Worm (Caenorhabditis elegans): Measurements from ENCODE around the gene T19H12.6.

T19H12.6 gene

DNA sequence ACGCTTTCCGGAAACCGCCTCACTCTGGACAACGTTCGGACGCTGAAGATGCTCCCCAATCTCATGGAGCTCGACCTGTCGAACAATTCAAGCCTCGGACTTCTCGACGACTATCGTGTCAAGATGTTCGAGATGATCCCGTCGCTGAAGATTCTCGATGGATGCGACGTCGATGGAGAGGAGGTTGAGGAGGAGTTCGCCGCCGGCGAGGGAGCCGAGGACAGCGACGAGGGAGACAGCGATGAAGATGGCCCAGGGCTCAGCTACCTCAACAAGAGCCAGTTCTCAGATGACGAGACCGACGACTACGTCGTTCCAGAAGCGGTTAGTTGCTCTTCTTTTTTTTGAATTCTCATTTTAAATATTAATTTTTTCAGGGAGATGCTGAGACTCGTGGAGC is 13.3 kb upstream of the T19H12.6 start:
- TF ChIP-seq hlh-17 (GFP tag; optimal IDR thresholded peaks at IDR 0.05; ENCODE audit: borderline replicate concordance) (no peak), hlh-4 (tag; optimal IDR thresholded peaks at IDR 0.05) (no peak), alr-1 (tag; optimal IDR thresholded peaks at IDR 0.05; ENCODE audit: borderline replicate concordance) (no peak), efl-1 (optimal IDR thresholded peaks at IDR 0.05) (no peak), efl-1 (GFP tag; optimal IDR thresholded peaks at IDR 0.05 in 1 of 2) (peak in 1 of 2 experiments; percentile 15), snpc-4 (tag; optimal IDR thresholded peaks at IDR 0.05) (no peak), hpl-2 (GFP tag; optimal IDR thresholded peaks at IDR 0.05) (no peak), nhr-20 (tag; optimal IDR thresholded peaks at IDR 0.05) (no peak), zag-1 (tag; optimal IDR thresholded peaks at IDR 0.05) (no peak)

ce11 chrV:4889976-4890479 is 12.5 kb upstream of the T19H12.6 start, which contains the start of gene T19H12.2:
Gene T19H12.2, plus strand, starts transcription at chrV:4890429.
- TF ChIP-seq sptf-1 (tag; optimal IDR thresholded peaks at IDR 0.05): no peak
- no peak for TF ChIP-seq swsn-7 (tag; optimal IDR thresholded peaks at IDR 0.05)
- TF ChIP-seq Y116A8C.19 (tag; optimal IDR thresholded peaks at IDR 0.05; ENCODE audit: borderline replicate concordance): no peak
- no peak for TF ChIP-seq nhr-19 (GFP tag; conservative IDR thresholded peaks at IDR 0.05)
- no peak for TF ChIP-seq fkh-10 (GFP tag; optimal IDR thresholded peaks at IDR 0.05)
- peak; percentile 22 for TF ChIP-seq blmp-1 (tag; optimal IDR thresholded peaks at IDR 0.05)
- no peak for TF ChIP-seq F16B12.6 (tag; optimal IDR thresholded peaks at IDR 0.05)
- TF ChIP-seq jun-1 (tag; optimal IDR thresholded peaks at IDR 0.05): no peak
- TF ChIP-seq lin-13 (GFP tag; optimal IDR thresholded peaks at IDR 0.05): no peak
- peak in 1 of 2 experiments; percentile 57 for TF ChIP-seq lsy-2 (tag; optimal IDR thresholded peaks at IDR 0.05)
- no peak for TF ChIP-seq grh-1 (GFP tag; IDR thresholded peaks at IDR 0.05)

ce11 chrV:4889477-4889876 is 12.0 kb upstream of the T19H12.6 start, which contains the start of gene ugt-12:
Gene ugt-12, minus strand, starts transcription at chrV:4889629.
- peak; percentile 26 for TF ChIP-seq snu-23 (GFP tag; optimal IDR thresholded peaks at IDR 0.05)
- peak; percentile 49 for TF ChIP-seq elt-2 (tag; optimal IDR thresholded peaks at IDR 0.05)
- TF ChIP-seq pax-3 (tag; optimal IDR thresholded peaks at IDR 0.05): no peak
- no peak for TF ChIP-seq hlh-4 (tag; optimal IDR thresholded peaks at IDR 0.05)
- peak; percentile 52 for TF ChIP-seq nhr-20 (tag; optimal IDR thresholded peaks at IDR 0.05)
- TF ChIP-seq lin-14 (GFP tag; optimal IDR thresholded peaks at IDR 0.05): peak; percentile 61
- peak in 1 of 2 experiments; percentile 34 for TF ChIP-seq lin-35 (GFP tag; optimal IDR thresholded peaks at IDR 0.05)
- TF ChIP-seq nhr-85 (tag): peak; percentile 74
- peak; percentile 48 for TF ChIP-seq nhr-71 (tag; optimal IDR thresholded peaks at IDR 0.05)
- peak in 2 of 6 experiments; percentile 10 to 37 for TF ChIP-seq elt-3 (tag; optimal IDR thresholded peaks at IDR 0.05)
- no peak for TF ChIP-seq lsy-2 (tag; optimal IDR thresholded peaks at IDR 0.05)
- no peak for TF ChIP-seq fkh-8 (tag; optimal IDR thresholded peaks at IDR 0.05)
- TF ChIP-seq nhr-47 (tag; optimal IDR thresholded peaks at IDR 0.05): no peak
- TF ChIP-seq sptf-1 (tag; optimal IDR thresholded peaks at IDR 0.05): no peak
- TF ChIP-seq nhr-237 (tag; optimal IDR thresholded peaks at IDR 0.05): no peak
- TF ChIP-seq hlh-17 (GFP tag; optimal IDR thresholded peaks at IDR 0.05; ENCODE audit: borderline replicate concordance): no peak
- no peak for TF ChIP-seq Y116A8C.19 (tag; optimal IDR thresholded peaks at IDR 0.05; ENCODE audit: borderline replicate concordance)
- no peak for TF ChIP-seq pag-3 (tag; optimal IDR thresholded peaks at IDR 0.05; ENCODE audit: borderline replicate concordance, insufficient read depth)
- TF ChIP-seq mef-2 (tag; optimal IDR thresholded peaks at IDR 0.05): no peak

DNA sequence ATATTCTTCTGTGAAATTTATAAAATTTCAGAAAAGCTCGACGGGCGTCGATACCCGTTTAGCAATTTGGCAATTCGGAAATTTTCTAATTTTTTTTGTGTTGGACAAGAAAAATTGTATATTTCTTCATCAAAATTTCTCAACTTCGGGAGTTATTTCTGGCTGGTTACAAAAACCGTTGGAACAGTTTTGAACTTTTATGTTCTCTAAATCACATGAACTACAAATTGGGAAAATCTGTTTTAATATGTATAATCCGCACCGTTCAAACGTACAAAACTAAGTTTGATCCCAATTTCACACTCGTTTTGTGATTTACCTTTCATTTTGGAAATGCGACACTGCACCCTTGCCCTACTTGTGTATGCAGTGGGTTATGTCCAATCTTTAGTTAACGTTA is 7.9 kb upstream of the T19H12.6 start, which contains the start of gene T19H12.3:
Gene T19H12.3 (plus strand): TSS at position 301 of the 400 bp plus-strand sequence.
- TF ChIP-seq swsn-7 (tag; optimal IDR thresholded peaks at IDR 0.05) (no peak), unc-130 (tag; optimal IDR thresholded peaks at IDR 0.05) (no peak), xbp-1 (tag; optimal IDR thresholded peaks at IDR 0.05) (no peak), elt-2 (tag; optimal IDR thresholded peaks at IDR 0.05) (no peak), snpc-4 (tag; optimal IDR thresholded peaks at IDR 0.05) (no peak), rnt-1 (tag; optimal IDR thresholded peaks at IDR 0.05) (no peak), C34B4.2 (tag; optimal IDR thresholded peaks at IDR 0.05) (no peak)
